Worm (Caenorhabditis elegans) whole organism, dauer: ENCODE measurements around the gene ctf-18.

Experiments
- unc-62 ChIP-seq: sonication (generic microtip); optimal IDR thresholded peaks from 2 replicates; lab custom pipeline; 2017; ENCODE audit warnings: missing biosample characterization, missing genetic modification reagents, missing genetic modification characterization

The ctf-18 gene

ce11 chrIV:10141930-10142505 lies 15.6 kb upstream of the ctf-18 start, which contains the start of the genes gst-2, gst-4 and dhs-12:
Gene gst-2, minus strand, starts transcription at chrIV:10142061.
Gene gst-4, plus strand, starts transcription at chrIV:10142225.
Gene dhs-12, plus strand, starts transcription at chrIV:10142455.
- no peak for TF ChIP-seq unc-62 (GFP tag; lab: Kevin White, UChicago)

ce11 chrIV:10140143-10140542 lies 13.7 kb upstream of the ctf-18 start, which contains the start of gene gst-3:
Gene gst-3, minus strand, starts transcription at chrIV:10140243.
- no peak for TF ChIP-seq unc-62 (GFP tag; lab: Kevin White, UChicago)

ce11 chrIV:10137804-10138203 lies 11.4 kb upstream of the ctf-18 start, which contains the start of gene K08F4.12:
Gene K08F4.12, plus strand, starts transcription at chrIV:10138104.
- TF ChIP-seq unc-62 (GFP tag; lab: Kevin White, UChicago) = no peak

ce11 chrIV:10135817-10136216 lies 9.4 kb upstream of the ctf-18 start, which contains the start of gene K08F4.5:
Gene K08F4.5, minus strand, starts transcription at chrIV:10135917.
- TF ChIP-seq unc-62 (GFP tag; lab: Kevin White, UChicago) = no peak

- no peak for TF ChIP-seq unc-62 (GFP tag; lab: Kevin White, UChicago)
Observed at ce11 chrIV:10129957-10130356, 3.5 kb upstream of the ctf-18 start, which contains the start of gene glt-3. Gene glt-3, plus strand, starts transcription at chrIV:10130257.

- TF ChIP-seq unc-62 (GFP tag; lab: Kevin White, UChicago) = no peak
Observed at ce11 chrIV:10128906-10129386, 2.5 kb upstream of the ctf-18 start, which contains the start of the genes gtbp-1 and K08F4.3. Gene gtbp-1, minus strand, starts transcription at chrIV:10128956. Gene K08F4.3, plus strand, starts transcription at chrIV:10129257.

- no peak for TF ChIP-seq unc-62 (GFP tag; lab: Kevin White, UChicago)
Observed at ce11 chrIV:10128446-10128845, 2.0 kb upstream of the ctf-18 start.

- TF ChIP-seq unc-62 (GFP tag; lab: Kevin White, UChicago) = no peak
Observed at ce11 chrIV:10122205-10122604, 4.2 kb downstream of the ctf-18 start, which contains the start of gene irld-21. Gene irld-21, minus strand, starts transcription at chrIV:10122305.

ce11 chrIV:10116765-10117164 lies 9.7 kb downstream of the ctf-18 start:
- TF ChIP-seq unc-62 (GFP tag; lab: Kevin White, UChicago) = no peak

- no peak for TF ChIP-seq unc-62 (GFP tag; lab: Kevin White, UChicago)
Observed at ce11 chrIV:10115142-10115541, 11.3 kb downstream of the ctf-18 start, which contains the start of gene C04G2.10. Gene C04G2.10, plus strand, starts transcription at chrIV:10115442.

ce11 chrIV:10112570-10112969 lies 13.9 kb downstream of the ctf-18 start, which contains the start of gene nsph-3.2:
Gene nsph-3.2, plus strand, starts transcription at chrIV:10112870.
- TF ChIP-seq unc-62 (GFP tag; lab: Kevin White, UChicago) = no peak

- TF ChIP-seq unc-62 (GFP tag; lab: Kevin White, UChicago) = no peak
Observed at ce11 chrIV:10111441-10111840, 15.0 kb downstream of the ctf-18 start, which contains the start of gene spch-1. Gene spch-1, minus strand, starts transcription at chrIV:10111541.

ce11 chrIV:10110870-10111269 lies 15.6 kb downstream of the ctf-18 start:
- no peak for TF ChIP-seq unc-62 (GFP tag; lab: Kevin White, UChicago)

- TF ChIP-seq unc-62 (GFP tag; lab: Kevin White, UChicago) = no peak
Observed at ce11 chrIV:10110417-10110816, 16.0 kb downstream of the ctf-18 start, which contains the start of gene egl-38. Gene egl-38, minus strand, starts transcription at chrIV:10110517.

ce11 chrIV:10096881-10097280 lies 29.6 kb downstream of the ctf-18 start, which contains the start of gene dis-3:
Gene dis-3, plus strand, starts transcription at chrIV:10097202.
- TF ChIP-seq unc-62 (GFP tag; lab: Kevin White, UChicago) = no peak

- no peak for TF ChIP-seq unc-62 (GFP tag; lab: Kevin White, UChicago)
Observed at ce11 chrIV:10095171-10095570, 31.3 kb downstream of the ctf-18 start, which contains the start of the genes C04G2.5 and msp-36. Gene C04G2.5, minus strand, starts transcription at chrIV:10095271. Gene msp-36, plus strand, starts transcription at chrIV:10095433.
